Worm (Caenorhabditis elegans) whole organism, late embryonic: ENCODE results near the gene fbxb-3.
A peak's percentile ranks its signal among the peaks of the same experiment; 100 is the strongest.
"Not testable (repeated sequence)": the region's sequence is repeated elsewhere in the genome, so short reads cannot be mapped to it uniquely, and the experiment has no call there.

Experiments
- C08G9.2 ChIP-seq: sonication (generic microtip); optimal IDR thresholded peaks from 2 replicates; lab custom pipeline; 2016; ENCODE audit warnings: mild to moderate bottlenecking, missing genetic modification characterization, moderate library complexity, missing compliant biosample characterization
- C38D4.7 ChIP-seq: fragments of 200-800 bp; sonication (Bioruptor generic); optimal IDR thresholded peaks from 2 replicates; lab custom pipeline; 2018; ENCODE audit warnings: mild to moderate bottlenecking, missing genetic modification characterization, moderate library complexity, missing compliant biosample characterization
- F13H6.1 ChIP-seq: sonication (generic microtip); optimal IDR thresholded peaks from 2 replicates; lab custom pipeline; 2016; ENCODE audit warnings: missing genetic modification characterization, missing compliant biosample characterization
- K02D7.2 ChIP-seq: sonication (generic microtip); optimal IDR thresholded peaks from 2 replicates; lab custom pipeline; 2017; ENCODE audit warnings: mild to moderate bottlenecking, missing genetic modification characterization, missing compliant biosample characterization
- T23F11.4 ChIP-seq: fragments of 200-800 bp; sonication (Bioruptor generic); optimal IDR thresholded peaks from 2 replicates; lab custom pipeline; 2018; ENCODE audit warnings: mild to moderate bottlenecking, missing genetic modification characterization, missing compliant biosample characterization
- ama-1 ChIP-seq: fragments of 150-350 bp; optimal IDR thresholded peaks from 2 replicates; lab custom pipeline; 2014
- ceh-14 ChIP-seq: sonication (generic microtip); optimal IDR thresholded peaks from 2 replicates; lab custom pipeline; 2016; ENCODE audit warnings: missing genotype, missing genetic modification characterization, missing compliant biosample characterization
- ceh-2 ChIP-seq: sonication (generic microtip); optimal IDR thresholded peaks from 2 replicates; lab custom pipeline; 2016; ENCODE audit warnings: missing genotype, missing genetic modification characterization, missing compliant biosample characterization
- ceh-22 ChIP-seq: sonication (generic microtip); optimal IDR thresholded peaks from 2 replicates; lab custom pipeline; 2017; ENCODE audit warnings: missing biosample characterization, missing genetic modification characterization
- ceh-34 ChIP-seq: sonication (generic microtip); optimal IDR thresholded peaks from 2 replicates; lab custom pipeline; 2016; ENCODE audit warnings: mild to moderate bottlenecking, missing genetic modification characterization, missing compliant biosample characterization
- ceh-9 ChIP-seq: sonication (generic microtip); optimal IDR thresholded peaks from 2 replicates; lab custom pipeline; 2016; ENCODE audit warnings: mild to moderate bottlenecking, missing genetic modification characterization, inconsistent platforms, missing compliant biosample characterization
- ets-4 ChIP-seq: sonication (generic microtip); optimal IDR thresholded peaks from 2 replicates; lab custom pipeline; 2016; ENCODE audit warnings: missing genetic modification characterization, missing compliant biosample characterization
- eyg-1 ChIP-seq: sonication (generic microtip); optimal IDR thresholded peaks from 2 replicates; lab custom pipeline; 2016; ENCODE audit warnings: missing genotype, missing genetic modification characterization, missing compliant biosample characterization
- fax-1 ChIP-seq: sonication (generic microtip); optimal IDR thresholded peaks from 2 replicates; lab custom pipeline; 2016; ENCODE audit warnings: missing genotype, missing genetic modification characterization, missing compliant biosample characterization
- hlh-13 ChIP-seq: fragments of 200-800 bp; sonication (Bioruptor generic); optimal IDR thresholded peaks from 2 replicates; lab custom pipeline; 2018; ENCODE audit warnings: mild to moderate bottlenecking, missing genetic modification characterization, missing compliant biosample characterization
- hlh-15 ChIP-seq: sonication (generic microtip); optimal IDR thresholded peaks from 2 replicates; lab custom pipeline; 2016; ENCODE audit warnings: missing genetic modification characterization, missing compliant biosample characterization
- hlh-6 ChIP-seq: sonication (generic microtip); optimal IDR thresholded peaks from 2 replicates; lab custom pipeline; 2016; ENCODE audit warnings: missing genotype, missing genetic modification characterization, missing compliant biosample characterization
- madf-2 ChIP-seq: sonication (generic microtip); optimal IDR thresholded peaks from 2 replicates; lab custom pipeline; 2017; ENCODE audit warnings: missing genetic modification characterization, missing compliant biosample characterization
- nfya-1 ChIP-seq: sonication (generic microtip); optimal IDR thresholded peaks from 2 replicates; lab custom pipeline; 2017; ENCODE audit warnings: missing genetic modification characterization, mild to moderate bottlenecking, missing compliant biosample characterization, antibody characterized with exemption, moderate library complexity
- nhr-11 ChIP-seq: fragments of 150-350 bp; optimal IDR thresholded peaks from 2 replicates; lab custom pipeline; 2014; ENCODE audit warnings: missing biosample characterization, missing genetic modification characterization
- npax-4 ChIP-seq: sonication (generic microtip); optimal IDR thresholded peaks from 2 replicates; lab custom pipeline; 2016; ENCODE audit warnings: missing genetic modification characterization, missing compliant biosample characterization
- pag-3 ChIP-seq: sonication (generic microtip); optimal IDR thresholded peaks from 2 replicates; lab custom pipeline; 2016; ENCODE audit warnings: missing compliant biosample characterization, missing genetic modification characterization, borderline replicate concordance
- pat-9 ChIP-seq: fragments of 200-800 bp; sonication (Bioruptor generic); optimal IDR thresholded peaks from 2 replicates; lab custom pipeline; 2018; ENCODE audit warnings: mild to moderate bottlenecking, missing genetic modification characterization, moderate library complexity, missing compliant biosample characterization
- pros-1 ChIP-seq: fragments of 150-350 bp; optimal IDR thresholded peaks from 2 replicates; lab custom pipeline; 2014; ENCODE audit warnings: missing biosample characterization, missing genetic modification reagents, missing genetic modification characterization
- rnt-1 ChIP-seq: sonication (generic microtip); optimal IDR thresholded peaks from 2 replicates; lab custom pipeline; 2016; ENCODE audit warnings: missing genetic modification characterization, missing compliant biosample characterization
- sdc-2 ChIP-seq: sonication (generic microtip); optimal IDR thresholded peaks from 2 replicates; lab custom pipeline; 2016; ENCODE audit warnings: missing genotype, missing genetic modification characterization, missing compliant biosample characterization
- syd-9 ChIP-seq: sonication (generic microtip); optimal IDR thresholded peaks from 2 replicates; lab custom pipeline; 2016; ENCODE audit warnings: mild to moderate bottlenecking, missing genetic modification characterization, moderate library complexity, missing compliant biosample characterization
- tbx-2 ChIP-seq: sonication (generic microtip); optimal IDR thresholded peaks from 2 replicates; lab custom pipeline; 2016; ENCODE audit warnings: missing genetic modification characterization, missing compliant biosample characterization
- unc-3 ChIP-seq, 2 experiments: fragments of 200-800 bp in 1 of 2; sonication (Bioruptor generic) in 1 of 2; sonication (generic microtip) in 1 of 2; conservative IDR thresholded peaks in 1 of 2; optimal IDR thresholded peaks in 1 of 2; 2 replicates each; pipeline versions ENCODE4 v1.3.6 to Lab custom; 2016 to 2022; ENCODE audit warnings: missing compliant biosample characterization in 2 of 2, missing genetic modification characterization in 2 of 2, missing genetic modification reagents in 1 of 2
- unc-55 ChIP-seq: sonication (generic microtip); optimal IDR thresholded peaks from 2 replicates; lab custom pipeline; 2017; ENCODE audit warnings: missing biosample characterization, missing genetic modification reagents, missing genetic modification characterization
- unc-86 ChIP-seq: sonication (generic microtip); optimal IDR thresholded peaks from 2 replicates; lab custom pipeline; 2016; ENCODE audit warnings: missing genetic modification characterization, missing compliant biosample characterization
- ztf-16 ChIP-seq: sonication (generic microtip); optimal IDR thresholded peaks from 2 replicates; lab custom pipeline; 2017; ENCODE audit warnings: missing genetic modification characterization, missing compliant biosample characterization

fbxb-3 gene

DNA sequence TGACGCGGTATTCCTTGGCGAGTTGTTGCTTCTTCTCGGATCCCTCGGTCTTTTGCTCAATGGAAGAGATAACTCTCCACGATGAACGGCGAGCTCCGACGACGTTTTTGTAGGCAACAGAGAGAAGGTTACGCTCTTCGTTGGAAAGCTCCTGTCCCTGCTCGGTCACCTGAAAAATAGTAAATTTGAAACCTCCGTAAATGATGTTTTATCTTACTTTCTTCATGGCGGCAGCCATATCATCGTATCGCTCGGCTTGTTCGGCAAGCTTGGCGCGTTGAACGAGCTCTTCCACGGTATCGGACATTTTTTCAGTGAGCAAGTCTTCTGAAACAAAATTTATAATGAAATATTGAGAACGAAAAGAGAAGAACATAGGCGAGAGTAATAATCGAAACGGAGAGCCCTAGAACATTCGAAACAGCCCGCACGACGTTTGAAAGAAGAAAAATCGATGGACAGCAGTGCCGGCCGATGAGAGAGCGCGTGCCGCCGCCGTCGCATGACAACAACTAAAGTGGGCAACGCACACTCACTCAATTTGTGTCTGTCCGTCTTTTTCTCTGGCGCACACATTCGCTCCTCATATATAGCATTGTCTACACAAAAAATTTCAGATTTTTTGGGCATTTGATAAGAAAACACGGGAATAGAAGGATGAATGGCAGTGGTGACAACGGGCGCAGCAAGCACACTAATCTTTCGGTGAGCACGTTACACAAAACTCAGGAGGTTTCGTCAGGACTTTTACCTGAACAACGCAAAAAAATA is 17.0 kb upstream of the fbxb-3 start, which contains the start of the genes par-5 and M117.3 (continued):
- TF ChIP-seq pat-9 (tag; lab: Kevin White, UChicago) (no peak), fax-1 (tag; lab: Kevin White, UChicago) (no peak), madf-2 (tag; lab: Kevin White, UChicago) (peak; percentile 19), unc-55 (GFP tag; lab: Kevin White, UChicago) (no peak), ama-1 (lab: Kevin White, UChicago) (no peak), F13H6.1 (no peak), C08G9.2 (tag; lab: Kevin White, UChicago) (no peak), K02D7.2 (tag; lab: Kevin White, UChicago) (no peak), hlh-13 (GFP tag; lab: Kevin White, UChicago) (no peak), pros-1 (tag; lab: Kevin White, UChicago) (no peak), syd-9 (tag; lab: Kevin White, UChicago) (peak; percentile 2), nhr-11 (tag; lab: Kevin White, UChicago) (no peak), ceh-9 (tag; lab: Kevin White, UChicago) (no peak), ztf-16 (tag; lab: Kevin White, UChicago) (no peak), rnt-1 (no peak), pag-3 (tag; lab: Kevin White, UChicago) (no peak), unc-3 (GFP tag; conservative IDR thresholded peaks at IDR 0.05; lab: Robert Waterston, UW) (no peak), unc-3 (tag; optimal IDR thresholded peaks at IDR 0.05; lab: Kevin White, UChicago) (no peak)

- TF ChIP-seq nfya-1 (tag; lab: Kevin White, UChicago) (peak; percentile 13), sdc-2 (tag; lab: Kevin White, UChicago) (no peak)
These were observed 16.3 kb upstream of the fbxb-3 start for ce11 chrIV:11822454-11822853.

DNA sequence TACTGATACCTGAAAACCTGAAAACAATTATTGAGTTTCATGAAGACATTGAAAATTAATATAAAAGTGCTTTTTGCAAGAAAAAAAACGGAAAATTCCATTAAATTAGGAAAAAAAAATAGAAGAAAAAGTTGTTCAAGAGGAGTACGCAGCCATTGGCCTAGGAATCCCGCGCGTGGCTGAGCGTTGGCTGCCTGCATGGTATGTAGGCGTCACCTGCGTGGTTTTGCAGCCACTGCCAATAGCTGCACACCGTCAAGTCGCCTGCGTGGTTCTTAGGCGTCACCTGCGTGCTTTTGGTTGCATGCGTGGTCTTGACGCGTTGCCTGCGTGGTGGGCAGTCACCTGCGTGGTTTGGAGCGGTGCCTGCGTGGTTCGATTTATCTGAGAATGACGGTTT is 10.7 kb upstream of the fbxb-3 start, which contains the start of gene M117.6:
Gene M117.6 (minus strand): TSS at position 101 of the 400 bp plus-strand sequence.
- not testable (repeated sequence) for TF ChIP-seq hlh-6; C38D4.7 (GFP tag; lab: Kevin White, UChicago); unc-55 (GFP tag; lab: Kevin White, UChicago)

ce11 chrIV:11833456-11833855 is 5.3 kb upstream of the fbxb-3 start, which contains the start of gene M117.4:
TSS of gene M117.4 (minus strand) at chrIV:11833556.
- TF ChIP-seq ceh-34 (tag; lab: Kevin White, UChicago) (no peak), unc-86 (tag; lab: Kevin White, UChicago) (no peak)

DNA sequence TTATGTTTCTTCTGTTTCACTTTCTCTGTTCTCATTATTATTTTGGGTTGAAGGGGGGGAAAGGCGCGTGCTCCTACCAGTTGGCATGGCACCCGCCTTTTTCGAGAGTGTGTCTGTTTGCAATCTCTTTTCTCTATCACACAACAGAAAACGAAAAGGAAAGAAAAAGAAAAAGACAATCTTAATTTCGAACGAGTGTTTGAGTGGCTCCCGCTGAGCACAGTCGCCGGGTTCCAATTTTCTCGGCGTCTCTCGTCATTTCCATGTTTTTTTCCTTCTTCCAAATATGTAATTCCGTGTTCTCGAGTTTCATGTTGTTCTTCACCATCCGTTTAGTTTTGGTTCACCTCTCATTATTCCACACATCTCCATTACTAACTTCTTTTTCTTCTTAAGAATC is 3.4 kb downstream of the fbxb-3 start, which contains the start of gene F38H4.3:
Gene F38H4.3 (plus strand): TSS at position 301 of the 400 bp plus-strand sequence.
- no peak for TF ChIP-seq ceh-22 (tag; lab: Kevin White, UChicago)
- no peak for TF ChIP-seq hlh-15 (tag; lab: Kevin White, UChicago)
- TF ChIP-seq ets-4 (tag; lab: Kevin White, UChicago), result no peak
- TF ChIP-seq rnt-1, result no peak
- no peak for TF ChIP-seq ceh-14 (tag; lab: Kevin White, UChicago)
- no peak for TF ChIP-seq unc-3 (GFP tag; conservative IDR thresholded peaks at IDR 0.05; lab: Robert Waterston, UW)
- TF ChIP-seq unc-3 (tag; optimal IDR thresholded peaks at IDR 0.05; lab: Kevin White, UChicago), result no peak
- TF ChIP-seq C08G9.2 (tag; lab: Kevin White, UChicago), result no peak
- TF ChIP-seq ztf-16 (tag; lab: Kevin White, UChicago), result no peak
- no peak for TF ChIP-seq tbx-2 (tag; lab: Kevin White, UChicago)
- no peak for TF ChIP-seq fax-1 (tag; lab: Kevin White, UChicago)
- no peak for TF ChIP-seq pag-3 (tag; lab: Kevin White, UChicago)
- no peak for TF ChIP-seq ceh-2 (tag; lab: Kevin White, UChicago)
- no peak for TF ChIP-seq T23F11.4 (GFP tag; lab: Kevin White, UChicago)
- TF ChIP-seq npax-4, result no peak
- TF ChIP-seq eyg-1, result no peak
